Worm (Caenorhabditis elegans) whole organism, young adult: Measurements from ENCODE around the gene pes-8.

Experiments used
- F23B12.7 ChIP-seq: sonication (generic microtip); optimal IDR thresholded peaks from 2 replicates; lab custom pipeline; 2017; ENCODE audit warnings: missing genetic modification characterization, mild to moderate bottlenecking, missing compliant biosample characterization, antibody characterized with exemption, moderate library complexity; ENCODE audit not compliant: insufficient read depth
- bed-1 ChIP-seq: fragments of 200-800 bp; sonication (Bioruptor generic); IDR thresholded peaks from 2 replicates; pipeline ENCODE4 v1.3.6; 2022; ENCODE audit warnings: missing genetic modification reagents, missing genetic modification characterization, missing compliant biosample characterization
- ceh-58 ChIP-seq: fragments of 200-800 bp; sonication (Bioruptor generic); IDR thresholded peaks from 2 replicates; pipeline ENCODE4 v1.3.6; 2022; ENCODE audit warnings: missing genetic modification characterization, missing compliant biosample characterization
- ceh-91 ChIP-seq: fragments of 200-800 bp; sonication (Bioruptor generic); IDR thresholded peaks from 2 replicates; pipeline ENCODE4 v1.3.6; 2022; ENCODE audit warnings: missing genetic modification reagents, missing genetic modification characterization, missing compliant biosample characterization
- hlh-12 ChIP-seq: sonication (generic microtip); optimal IDR thresholded peaks from 2 replicates; lab custom pipeline; 2016; ENCODE audit warnings: missing genetic modification characterization, missing compliant biosample characterization
- hmg-1.2 ChIP-seq: fragments of 200-800 bp; sonication (Bioruptor generic); IDR thresholded peaks from 2 replicates; pipeline ENCODE4 v1.3.6; 2022; ENCODE audit warnings: missing genetic modification reagents, missing genetic modification characterization, missing compliant biosample characterization
- lin-54 ChIP-seq: fragments of 200-800 bp; sonication (Bioruptor generic); optimal IDR thresholded peaks from 2 replicates; lab custom pipeline; 2018; ENCODE audit warnings: mild to moderate bottlenecking, missing genetic modification characterization, missing compliant biosample characterization
- madf-3 ChIP-seq: fragments of 200-800 bp; sonication (Bioruptor generic); IDR thresholded peaks from 2 replicates; pipeline ENCODE4 v1.3.6; 2022; ENCODE audit warnings: missing genetic modification reagents, missing genetic modification characterization, missing compliant biosample characterization
- repo-1 ChIP-seq: sonication (generic microtip); optimal IDR thresholded peaks from 2 replicates; lab custom pipeline; 2017; ENCODE audit warnings: mild to moderate bottlenecking, missing genetic modification characterization, missing compliant biosample characterization
- unc-130 ChIP-seq: sonication (generic microtip); optimal IDR thresholded peaks from 2 replicates; lab custom pipeline; 2016; ENCODE audit warnings: missing genetic modification reagents, missing genetic modification characterization, missing compliant biosample characterization

DNA sequence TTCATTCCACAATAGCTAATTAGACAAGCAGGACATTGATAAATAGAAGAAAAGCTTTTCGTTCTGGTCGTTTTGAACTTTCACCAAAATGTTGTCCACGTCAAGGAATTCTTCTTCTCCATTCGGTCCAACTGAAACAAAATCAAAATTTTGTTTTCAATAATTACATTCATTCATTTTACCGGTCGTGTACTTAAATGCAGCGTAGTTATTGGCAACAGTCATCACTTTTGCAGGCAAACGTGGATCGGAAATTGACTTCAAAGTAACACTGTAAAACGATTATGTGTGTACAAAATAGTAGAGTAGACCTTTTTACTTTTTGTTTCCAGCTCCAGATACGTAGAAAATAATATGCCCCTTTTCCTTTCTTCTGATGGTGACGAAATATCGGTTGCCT, 4.4 kb downstream of the pes-8 start:
- TF ChIP-seq ceh-58 (no peak), F23B12.7 (tag; lab: Kevin White, UChicago) (no peak), hlh-12 (tag; lab: Kevin White, UChicago) (no peak), ceh-91 (GFP tag; lab: Robert Waterston, UW) (no peak), hmg-1.2 (no peak), unc-130 (GFP tag; lab: Kevin White, UChicago) (no peak), bed-1 (GFP tag; lab: Robert Waterston, UW) (no peak), repo-1 (tag; lab: Kevin White, UChicago) (no peak), madf-3 (GFP tag; lab: Robert Waterston, UW) (no peak), lin-54 (no peak)
